Worm (Caenorhabditis elegans): ENCODE measurements around the gene dmsr-13.

dmsr-13 gene

DNA sequence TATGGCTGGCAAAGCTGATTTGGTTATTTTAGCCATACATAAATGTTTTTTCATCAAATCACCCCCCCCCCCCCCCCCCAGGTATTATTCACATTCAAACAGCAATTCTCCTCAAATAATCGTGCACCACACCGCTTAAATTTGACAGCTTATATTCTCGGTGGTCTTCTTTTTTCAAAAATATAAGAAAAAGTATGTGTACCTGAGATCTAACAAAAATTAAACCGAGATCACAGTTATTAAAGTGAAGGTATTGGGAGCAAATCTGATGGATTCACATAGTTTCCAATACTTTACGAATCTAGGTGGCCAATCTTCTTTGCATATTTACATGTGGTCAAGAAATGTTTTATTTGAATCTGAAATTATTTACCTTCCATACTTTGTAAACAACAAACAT is 39.5 kb downstream of the dmsr-13 start, which contains the start of gene ZC404.15:
ZC404.15 (plus strand) TSS at position 301 of the 400 bp plus-strand sequence.
- TF ChIP-seq Y56A3A.18 (GFP tag; IDR thresholded peaks at IDR 0.05) (no peak), Y79H2A.3 (GFP tag; conservative IDR thresholded peaks at IDR 0.05) (no peak), ztf-25 (GFP tag; IDR thresholded peaks at IDR 0.05) (no peak), madf-8 (GFP tag; conservative IDR thresholded peaks at IDR 0.05) (no peak)

ce11 chrV:6778457-6778856 is 41.3 kb downstream of the dmsr-13 start:
- no peak for TF ChIP-seq nhr-27 (tag; optimal IDR thresholded peaks at IDR 0.05)
- no peak for TF ChIP-seq F57A8.1 (GFP tag; optimal IDR thresholded peaks at IDR 0.05)
- no peak for TF ChIP-seq ztf-25 (GFP tag; IDR thresholded peaks at IDR 0.05)
- no peak for TF ChIP-seq atf-7 (tag; optimal IDR thresholded peaks at IDR 0.05)
- TF ChIP-seq cebp-1 (GFP tag; IDR thresholded peaks at IDR 0.05) = no peak
- TF ChIP-seq cebp-1 (tag; optimal IDR thresholded peaks at IDR 0.05) = no peak
- no peak for TF ChIP-seq pbrm-1 (GFP tag; IDR thresholded peaks at IDR 0.05)
- TF ChIP-seq snpc-3.4 (tag; optimal IDR thresholded peaks at IDR 0.05) = no peak
- no peak for TF ChIP-seq hsf-1 (GFP tag; IDR thresholded peaks at IDR 0.05)
- TF ChIP-seq lin-40 (tag; optimal IDR thresholded peaks at IDR 0.05) = no peak
- no peak for TF ChIP-seq snpc-1.3 (tag; optimal IDR thresholded peaks at IDR 0.05; ENCODE audit: insufficient read depth)
- no peak for TF ChIP-seq lir-1 (GFP tag; conservative IDR thresholded peaks at IDR 0.05)
- TF ChIP-seq egl-44 (GFP tag; IDR thresholded peaks at IDR 0.05) = no peak
- no peak for TF ChIP-seq snpc-1.1 (tag; optimal IDR thresholded peaks at IDR 0.05; ENCODE audit: insufficient read depth)
- TF ChIP-seq aptf-2 (GFP tag; conservative IDR thresholded peaks at IDR 0.05) = no peak
- TF ChIP-seq rpc-1 (optimal IDR thresholded peaks at IDR 0.05) = no peak
- TF ChIP-seq rpc-1 (tag; optimal IDR thresholded peaks at IDR 0.05) = no peak
- no peak for TF ChIP-seq egrh-3 (GFP tag; IDR thresholded peaks at IDR 0.05)

- TF ChIP-seq attf-6 (GFP tag; IDR thresholded peaks at IDR 0.05) = no peak
- TF ChIP-seq egl-44 (GFP tag; IDR thresholded peaks at IDR 0.05) = no peak
- TF ChIP-seq madf-10 (tag; optimal IDR thresholded peaks at IDR 0.05) = no peak
- no peak for TF ChIP-seq T07F8.4 (tag; optimal IDR thresholded peaks at IDR 0.05)
- TF ChIP-seq ceh-100 (GFP tag; IDR thresholded peaks at IDR 0.05) = no peak
- TF ChIP-seq rpc-1 (optimal IDR thresholded peaks at IDR 0.05) = no peak
- no peak for TF ChIP-seq rpc-1 (tag; optimal IDR thresholded peaks at IDR 0.05)
Observed at ce11 chrV:6775708-6776107, 44.0 kb downstream of the dmsr-13 start, which contains the start of gene srh-28. Gene srh-28 (minus strand): TSS chrV:6775808.

DNA sequence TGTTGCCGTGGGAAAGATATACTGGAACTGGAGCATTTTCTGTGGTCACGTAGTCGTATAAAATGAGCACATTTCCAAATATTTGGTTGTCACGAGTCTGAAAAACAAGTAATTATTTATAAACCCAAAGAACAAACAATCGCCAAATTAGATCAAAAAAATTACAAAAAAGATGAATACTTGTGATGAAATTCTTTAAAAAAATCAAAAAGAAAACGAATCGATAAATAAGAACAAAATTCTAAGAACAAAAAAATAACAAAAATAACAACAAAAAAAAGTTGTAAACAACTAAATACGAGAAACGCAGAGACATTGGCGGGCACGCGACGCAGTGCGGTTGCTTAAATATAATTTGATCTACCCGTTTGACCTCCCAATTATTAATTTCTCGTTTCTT is 46.0 kb downstream of the dmsr-13 start, which contains the start of gene ZC404.16:
ZC404.16 (minus strand) TSS at position 101 of the 400 bp plus-strand sequence.
- TF ChIP-seq madf-6 (GFP tag; IDR thresholded peaks at IDR 0.05) = peak; percentile 64
- no peak for TF ChIP-seq ccch-3 (GFP tag; optimal IDR thresholded peaks at IDR 0.05)
- TF ChIP-seq efl-1 (GFP tag; optimal IDR thresholded peaks at IDR 0.05) = peak; percentile 39

DNA sequence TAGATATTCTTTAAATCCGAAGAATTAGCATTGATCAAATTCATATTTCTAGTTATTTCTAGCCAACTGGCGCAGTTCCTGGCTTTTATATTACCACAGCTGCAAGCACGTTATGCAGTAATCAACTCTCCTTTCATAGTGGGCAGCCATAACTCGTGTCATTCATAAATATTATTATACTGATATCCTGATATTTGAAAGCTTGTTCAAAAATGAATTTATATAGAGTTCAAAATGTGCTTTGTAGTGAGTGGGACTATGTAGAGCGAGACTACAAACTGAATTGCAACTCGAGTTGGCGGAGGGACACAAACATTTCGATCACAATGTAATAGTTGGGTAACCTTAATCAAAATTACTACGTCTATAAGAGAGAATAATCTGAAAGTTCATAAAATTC is 48.1 kb downstream of the dmsr-13 start, which contains the start of gene srh-30:
srh-30 (minus strand) TSS at position 101 of the 400 bp plus-strand sequence.
- TF ChIP-seq ztf-26 (tag; optimal IDR thresholded peaks at IDR 0.05) (no peak), dox-1 (GFP tag; IDR thresholded peaks at IDR 0.05) (no peak), egl-44 (GFP tag; IDR thresholded peaks at IDR 0.05) (no peak), bed-2 (GFP tag; IDR thresholded peaks at IDR 0.05) (no peak), rcor-1 (GFP tag; IDR thresholded peaks at IDR 0.05) (no peak), xnd-1 (tag; optimal IDR thresholded peaks at IDR 0.05) (no peak), mes-4 (tag; optimal IDR thresholded peaks at IDR 0.05) (no peak), dpl-1 (GFP tag; optimal IDR thresholded peaks at IDR 0.05) (no peak)
